Worm (Caenorhabditis elegans) whole organism, dauer: ENCODE measurements around the gene act-1.

Experiments used
- unc-62 ChIP-seq: sonication (generic microtip); optimal IDR thresholded peaks from 2 replicates; lab custom pipeline; 2017; ENCODE audit warnings: missing biosample characterization, missing genetic modification reagents, missing genetic modification characterization

The act-1 gene

ce11 chrV:11080345-11081102, at the start of gene act-1:
TSS of gene act-1 (plus strand) at chrV:11081052.
- TF ChIP-seq unc-62: no peak

- no peak for TF ChIP-seq unc-62
Observed at ce11 chrV:11033241-11033640, 47.6 kb upstream of the act-1 start.

DNA sequence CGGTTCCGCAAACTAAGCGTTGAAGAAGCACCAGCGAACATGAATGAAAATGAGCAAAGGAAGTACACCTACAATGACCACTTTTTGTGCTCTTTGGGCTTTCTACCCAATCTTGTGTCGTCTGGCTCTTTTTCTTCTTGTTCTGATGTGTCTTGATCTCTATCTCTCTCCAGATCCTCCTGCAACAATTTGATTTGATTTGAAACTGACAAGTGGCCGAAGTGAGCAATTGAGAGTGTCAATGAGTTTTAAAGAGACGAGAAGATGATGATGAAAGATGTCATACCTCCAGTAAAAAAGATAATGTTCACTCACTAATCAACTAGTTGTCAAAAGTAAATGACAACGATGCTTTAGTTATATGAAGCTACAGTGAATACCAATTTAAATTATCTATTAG, 46.1 kb upstream of the act-1 start, which contains the start of gene pptr-2:
TSS of gene pptr-2 (minus strand) at position 184 of the 400 bp plus-strand sequence.
- TF ChIP-seq unc-62: no peak

DNA sequence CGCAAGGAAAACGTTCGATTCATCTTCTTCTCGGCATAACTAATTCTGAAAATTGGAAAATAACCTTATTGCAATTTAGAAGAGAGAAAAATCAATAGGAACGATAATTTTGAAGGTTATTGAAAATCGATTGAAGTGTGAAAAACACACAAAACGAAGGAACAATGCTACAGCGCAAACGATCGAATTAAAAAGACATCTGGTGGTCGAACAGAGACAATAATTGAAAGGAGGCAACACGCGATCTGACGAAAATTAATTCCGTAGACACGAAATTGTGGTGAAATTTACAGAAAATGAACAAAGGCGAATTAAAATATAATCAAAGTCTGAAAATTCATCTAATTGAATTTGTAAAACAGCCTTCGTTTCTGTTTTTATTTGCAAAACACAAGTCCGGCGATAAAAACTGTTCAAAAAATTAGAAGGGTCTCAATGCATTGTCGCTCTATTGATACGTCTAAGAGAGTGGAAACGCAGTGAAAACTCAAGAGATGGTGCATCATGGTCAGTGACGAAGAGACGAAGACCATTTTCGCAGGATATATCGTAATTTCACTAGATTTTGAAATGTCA, 41.4 kb upstream of the act-1 start, which contains the start of gene pak-2:
TSS of gene pak-2 (minus strand) at position 51 of the 576 bp plus-strand sequence.
- no peak for TF ChIP-seq unc-62

- TF ChIP-seq unc-62: no peak
Observed at ce11 chrV:11040020-11040419, 40.8 kb upstream of the act-1 start, which contains the start of gene C45B11.9. TSS of gene C45B11.9 (plus strand) at chrV:11040320.

DNA sequence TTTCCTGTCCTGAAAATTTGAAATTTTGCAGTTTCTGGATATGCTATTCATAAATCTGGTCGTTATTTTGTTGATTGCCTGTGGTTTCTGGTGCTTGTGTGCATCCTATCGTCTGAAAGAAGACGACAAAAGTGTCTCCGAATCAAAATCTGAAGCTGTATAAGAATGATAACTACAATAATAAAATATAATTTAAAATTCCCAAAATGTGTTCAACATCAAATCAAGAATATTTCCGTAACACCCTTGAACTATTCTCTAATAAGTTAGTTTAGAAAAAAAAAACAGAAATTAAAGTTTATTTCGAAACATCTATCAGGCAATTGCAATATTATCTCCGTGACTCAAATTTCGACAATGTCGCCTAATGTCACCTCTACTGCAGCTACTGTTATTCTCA, 40.4 kb upstream of the act-1 start, which contains the start of gene C45B11.8:
TSS of gene C45B11.8 (plus strand) at position 301 of the 400 bp plus-strand sequence.
- no peak for TF ChIP-seq unc-62

- no peak for TF ChIP-seq unc-62
Observed at ce11 chrV:11041499-11041898, 39.4 kb upstream of the act-1 start, which contains the start of gene C45B11.5. TSS of gene C45B11.5 (plus strand) at chrV:11041799.

ce11 chrV:11042538-11042937, 38.3 kb upstream of the act-1 start, which contains the start of gene C45B11.2:
TSS of gene C45B11.2 (plus strand) at chrV:11042710.
- no peak for TF ChIP-seq unc-62

- no peak for TF ChIP-seq unc-62
Observed at ce11 chrV:11043767-11044166, 37.1 kb upstream of the act-1 start, which contains the start of gene C45B11.6. TSS of gene C45B11.6 (plus strand) at chrV:11044067.

DNA sequence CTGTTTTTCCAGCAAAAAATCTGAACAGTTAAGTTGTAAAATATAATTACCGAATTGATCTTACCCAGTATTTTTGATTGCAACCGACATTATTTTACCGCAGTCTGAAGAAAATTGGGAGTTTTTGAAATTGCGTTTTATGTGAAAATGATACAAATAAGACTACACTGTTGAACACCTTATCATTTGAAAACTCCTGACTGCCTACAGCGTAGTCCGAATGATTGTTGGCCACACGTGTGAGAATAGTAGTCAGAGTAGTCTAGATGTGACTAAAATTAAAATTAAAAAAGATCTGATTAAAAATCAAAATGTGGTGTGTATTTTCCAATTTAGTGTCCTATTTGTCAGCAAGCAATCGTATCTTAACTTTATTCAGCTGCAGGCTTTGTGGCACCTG, 34.1 kb upstream of the act-1 start, which contains the start of gene dhs-18:
TSS of gene dhs-18 (minus strand) at position 104 of the 400 bp plus-strand sequence.
- no peak for TF ChIP-seq unc-62

DNA sequence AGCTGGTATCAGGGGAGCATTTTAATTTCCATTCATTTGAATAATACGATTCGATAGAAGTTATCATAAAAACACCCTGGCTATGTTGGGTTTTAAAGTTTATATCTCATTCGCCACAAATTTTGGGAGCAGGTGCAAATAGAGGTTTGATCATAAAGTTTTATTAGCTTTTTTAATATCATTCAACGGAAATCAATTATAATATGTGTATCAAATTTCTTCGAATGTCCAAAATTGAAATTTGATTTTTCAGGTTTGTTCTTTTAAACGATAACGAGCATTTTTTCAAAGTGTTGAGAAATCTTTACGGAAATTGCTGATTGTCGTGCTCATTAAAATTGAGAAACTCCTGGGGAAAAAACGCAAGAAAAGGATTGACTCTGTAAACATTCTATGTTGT, 32.2 kb upstream of the act-1 start, which contains the start of gene srh-74:
TSS of gene srh-74 (minus strand) at position 101 of the 400 bp plus-strand sequence.
- TF ChIP-seq unc-62: no peak

DNA sequence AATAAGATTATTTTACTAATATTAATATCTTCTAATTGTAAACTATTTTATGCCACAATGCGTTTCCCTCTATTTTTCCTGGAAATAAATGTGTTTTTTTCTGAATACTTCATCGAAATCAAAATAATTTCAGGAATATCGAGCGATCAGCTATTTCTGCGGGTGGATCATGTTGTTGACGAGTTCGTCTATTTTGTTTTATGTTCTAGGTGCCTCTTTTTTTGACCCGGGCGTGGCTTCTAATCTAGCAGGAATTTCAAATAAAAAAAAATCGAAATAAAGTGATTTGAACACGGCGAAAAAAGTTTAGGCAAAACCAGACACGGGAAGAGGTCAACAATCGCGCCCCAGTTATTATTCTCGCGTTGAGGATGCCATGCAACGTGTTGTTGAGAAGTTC, 28.9 kb upstream of the act-1 start, which contains the start of gene T04C12.33:
TSS of gene T04C12.33 (plus strand) at position 301 of the 400 bp plus-strand sequence.
- no peak for TF ChIP-seq unc-62

ce11 chrV:11053827-11054226, 27.0 kb upstream of the act-1 start, which contains the start of gene T04C12.7:
TSS of gene T04C12.7 (plus strand) at chrV:11054127.
- TF ChIP-seq unc-62: no peak

DNA sequence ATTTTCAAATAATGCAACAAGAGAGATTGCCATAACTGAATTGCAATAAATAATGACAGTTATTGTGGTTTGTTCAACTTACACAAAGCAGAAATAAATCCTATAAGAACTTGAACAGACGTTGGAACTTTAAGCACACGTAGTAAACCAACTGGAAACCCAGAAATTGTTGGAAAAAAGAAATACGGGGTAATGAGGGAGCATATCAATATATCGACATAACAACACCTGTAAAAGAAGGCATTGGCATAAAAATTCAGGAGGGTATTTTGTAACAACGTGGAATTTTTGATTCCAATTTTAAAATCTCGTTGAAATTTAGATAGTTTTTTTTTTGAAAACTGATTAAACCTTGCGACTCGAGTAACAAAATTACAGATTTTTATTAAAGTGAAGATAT, 24.4 kb upstream of the act-1 start:
- no peak for TF ChIP-seq unc-62

ce11 chrV:11057043-11057442, 23.8 kb upstream of the act-1 start, which contains the start of gene srh-75:
TSS of gene srh-75 (minus strand) at chrV:11057143.
- TF ChIP-seq unc-62: no peak

DNA sequence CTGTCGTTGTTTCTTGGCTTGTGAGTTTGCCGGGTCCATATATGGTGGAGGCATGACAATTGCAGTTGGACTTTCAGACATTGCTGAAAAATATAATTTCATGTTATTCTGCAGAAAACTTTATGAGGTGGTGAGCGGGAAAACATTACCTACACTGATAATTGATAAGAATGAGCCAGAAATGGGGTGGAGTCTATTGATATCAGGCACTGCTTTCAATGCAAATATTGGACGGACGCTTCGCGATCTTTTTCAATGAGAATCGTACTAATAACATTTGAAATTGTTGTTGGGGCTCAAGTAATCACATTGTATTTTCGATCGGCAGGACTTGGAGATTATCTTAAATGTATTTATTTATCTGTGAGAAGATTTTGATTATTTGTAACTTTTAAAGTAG, 21.7 kb upstream of the act-1 start, which contains the start of gene T04C12.1:
TSS of gene T04C12.1 (minus strand) at position 90 of the 400 bp plus-strand sequence.
- TF ChIP-seq unc-62: no peak
